Fruit fly (Drosophila melanogaster): ENCODE data around the gene Usp32.
A peak's percentile ranks its signal among the peaks of the same experiment; 100 is the strongest.

Gene Usp32

dm6 chr3L:19896892-19897684 lies 26.1 kb downstream of the Usp32 start (continued):
- TF ChIP-seq vvl (GFP tag; IDR thresholded peaks at IDR 0.05) (0 out of 2 replicates have a peak, but pooled peaks have one; percentile 12), CG4707 (GFP tag; optimal IDR thresholded peaks at IDR 0.05) (peak; percentile 19), ERR (GFP tag; optimal IDR thresholded peaks at IDR 0.05) (peak; percentile 45), Med (GFP tag) (peak; percentile 83), CG2678 (tag; optimal IDR thresholded peaks at IDR 0.05) (no peak), CG31388 (GFP tag; optimal IDR thresholded peaks at IDR 0.05) (no peak), Oli (tag; optimal IDR thresholded peaks at IDR 0.05) (no peak), gsb (GFP tag; IDR thresholded peaks at IDR 0.05) (no peak), CG3163 (GFP tag; optimal IDR thresholded peaks at IDR 0.05) (peak; percentile 98), HmgZ (tag; optimal IDR thresholded peaks at IDR 0.05) (peak; percentile 18), kay (GFP tag; optimal IDR thresholded peaks at IDR 0.05) (no peak), gfzf (GFP tag; optimal IDR thresholded peaks at IDR 0.05) (peak; percentile 3), knrl (GFP tag; IDR thresholded peaks at IDR 0.05; ENCODE audit: partially characterized antibody) (no peak), Bgb (GFP tag; IDR thresholded peaks at IDR 0.05; ENCODE audit: partially characterized antibody) (peak; percentile 44; the same call in 1 of the 2 replicates), CG8359 (GFP tag; optimal IDR thresholded peaks at IDR 0.05; ENCODE audit: borderline replicate concordance) (no peak), Bteb2 (GFP tag; optimal IDR thresholded peaks at IDR 0.05) (peak; percentile 46), CG13296 (GFP tag; optimal IDR thresholded peaks at IDR 0.05) (no peak), CG9609 (GFP tag; optimal IDR thresholded peaks at IDR 0.05) (peak; percentile 15), caup (GFP tag; optimal IDR thresholded peaks at IDR 0.05; ENCODE audit: severe bottlenecking) (peak; percentile 30), wek (GFP tag; optimal IDR thresholded peaks at IDR 0.05) (peak; percentile 16), CG2202 (tag; optimal IDR thresholded peaks at IDR 0.05) (no peak), Hand (GFP tag; optimal IDR thresholded peaks at IDR 0.05) (peak; percentile 35), prd (optimal IDR thresholded peaks at IDR 0.05) (no peak), prd (GFP tag; IDR thresholded peaks at IDR 0.05) (no peak), Kr (GFP tag; optimal IDR thresholded peaks at IDR 0.05) (no peak), Xrp1 (GFP tag; IDR thresholded peaks at IDR 0.05) (no peak), CG7839 (tag; optimal IDR thresholded peaks at IDR 0.05) (no peak), CG18011 (GFP tag; optimal IDR thresholded peaks at IDR 0.05) (peak; percentile 94), CG11398 (GFP tag; optimal IDR thresholded peaks at IDR 0.05) (no peak), CG11696 (GFP tag; IDR thresholded peaks at IDR 0.05) (no peak), phol (tag; optimal IDR thresholded peaks at IDR 0.05) (peak; percentile 32), NC2β (GFP tag; optimal IDR thresholded peaks at IDR 0.05) (peak; percentile 24), tin (GFP tag; optimal IDR thresholded peaks at IDR 0.05) (peak; percentile 34), gem (tag; optimal IDR thresholded peaks at IDR 0.05) (peak; percentile 40), CG13424 (tag; optimal IDR thresholded peaks at IDR 0.05) (peak; percentile 7), CG7271 (tag; optimal IDR thresholded peaks at IDR 0.05) (no peak), nom (GFP tag; optimal IDR thresholded peaks at IDR 0.05) (peak; percentile 26), crp (GFP tag; optimal IDR thresholded peaks at IDR 0.05) (peak; percentile 58 to 90), CG8290 (GFP tag; optimal IDR thresholded peaks at IDR 0.05) (peak; percentile 47), CG8290 (tag; optimal IDR thresholded peaks at IDR 0.05) (peak in 1 of 2 experiments; percentile 29), B-H2 (GFP tag; optimal IDR thresholded peaks at IDR 0.05) (no peak), danr (GFP tag; IDR thresholded peaks at IDR 0.05) (no peak), grn (GFP tag; optimal IDR thresholded peaks at IDR 0.05) (no peak), CG17385 (GFP tag; optimal IDR thresholded peaks at IDR 0.05) (peak; percentile 26), CG10267 (tag; optimal IDR thresholded peaks at IDR 0.05) (peak; percentile 87), al (GFP tag; IDR thresholded peaks at IDR 0.05) (no peak), CG34376 (GFP tag; optimal IDR thresholded peaks at IDR 0.05) (no peak), CG7786 (GFP tag; optimal IDR thresholded peaks at IDR 0.05) (peak; percentile 21), CG14441 (GFP tag; IDR thresholded peaks at IDR 0.05) (no peak)

Data from whole organism, embryonic.